Worm (Caenorhabditis elegans): ENCODE data around the gene nhr-10.

DNA sequence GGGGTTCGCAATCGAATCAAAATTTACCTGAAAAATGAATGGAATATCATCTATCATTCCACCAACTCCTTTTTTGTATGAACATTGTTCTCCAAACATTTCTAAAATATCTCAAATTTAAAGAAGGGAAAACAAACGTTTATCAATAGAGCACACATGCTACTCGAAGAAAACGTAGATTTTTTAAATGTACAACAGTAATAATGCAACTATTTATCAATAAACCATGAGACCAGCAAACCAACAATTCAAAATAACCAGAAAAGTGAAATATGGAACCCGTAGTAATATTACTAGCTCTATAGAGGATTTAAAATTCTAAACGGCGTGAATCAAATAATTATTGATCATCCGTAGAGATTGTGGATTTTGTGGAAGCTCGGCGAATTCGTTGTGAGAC lies 36.5 kb downstream of the nhr-10 start, which contains the start of gene ZK418.6:
- TF ChIP-seq egl-27 (tag; optimal IDR thresholded peaks at IDR 0.05) = no peak
- TF ChIP-seq sup-37 (GFP tag; optimal IDR thresholded peaks at IDR 0.05) = no peak
- no peak for TF ChIP-seq rnt-1 (tag; optimal IDR thresholded peaks at IDR 0.05)
- TF ChIP-seq mef-2 (tag; optimal IDR thresholded peaks at IDR 0.05) = no peak
- no peak for TF ChIP-seq lin-15B (tag; optimal IDR thresholded peaks at IDR 0.05)
- no peak for TF ChIP-seq blmp-1 (tag; optimal IDR thresholded peaks at IDR 0.05)
- no peak for TF ChIP-seq pqm-1 (tag; optimal IDR thresholded peaks at IDR 0.05)
- TF ChIP-seq unc-62 (GFP tag; optimal IDR thresholded peaks at IDR 0.05) = no peak
- no peak for TF ChIP-seq irx-1 (tag; optimal IDR thresholded peaks at IDR 0.05)
- TF ChIP-seq jun-1 (tag; optimal IDR thresholded peaks at IDR 0.05) = no peak
- no peak for TF ChIP-seq elt-3 (tag; optimal IDR thresholded peaks at IDR 0.05)
- TF ChIP-seq alr-1 (tag; optimal IDR thresholded peaks at IDR 0.05; ENCODE audit: borderline replicate concordance) = no peak
- no peak for TF ChIP-seq nhr-77 (tag; optimal IDR thresholded peaks at IDR 0.05)
- TF ChIP-seq nhr-237 (tag; optimal IDR thresholded peaks at IDR 0.05) = no peak
